Fruit fly (Drosophila melanogaster) whole organism, prepupa: Measurements from ENCODE around the gene Tep4.

Experiments
- Blimp-1 ChIP-seq: fragments of 200-800 bp; sonication (Bioruptor generic); optimal IDR thresholded peaks from 3 replicates; lab custom pipeline; 2017; ENCODE audit warnings: missing biosample characterization, missing genetic modification characterization, mild to moderate bottlenecking, moderate library complexity, missing genetic modification reagents
- CG10669 ChIP-seq: fragments of 200-800 bp; sonication (Bioruptor generic); optimal IDR thresholded peaks from 3 replicates; lab custom pipeline; 2018; ENCODE audit warnings: missing biosample characterization, mild to moderate bottlenecking, missing genetic modification characterization, moderate library complexity
- CG11294 ChIP-seq: fragments of 200-800 bp; sonication (Bioruptor generic); IDR thresholded peaks from 2 replicates; pipeline ENCODE4 v1.3.6; 2022; ENCODE audit warnings: missing biosample characterization, missing genetic modification characterization
- CG11762 ChIP-seq: fragments of 200-800 bp; sonication (Bioruptor generic); optimal IDR thresholded peaks from 3 replicates; lab custom pipeline; 2016; ENCODE audit warnings: missing biosample characterization, missing genetic modification characterization; ENCODE audit not compliant: insufficient read depth
- CG11902 ChIP-seq: fragments of 200-800 bp; sonication (Bioruptor generic); optimal IDR thresholded peaks from 3 replicates; lab custom pipeline; 2016; ENCODE audit warnings: missing biosample characterization, missing genetic modification characterization
- CG1621 ChIP-seq: fragments of 200-800 bp; sonication (Bioruptor generic); optimal IDR thresholded peaks from 3 replicates; lab custom pipeline; 2018; ENCODE audit warnings: missing biosample characterization, mild to moderate bottlenecking, missing genetic modification characterization
- CG16779 ChIP-seq: fragments of 200-800 bp; sonication (Bioruptor generic); optimal IDR thresholded peaks from 3 replicates; lab custom pipeline; 2017; ENCODE audit warnings: missing biosample characterization, mild to moderate bottlenecking, missing genetic modification characterization
- CG3032 ChIP-seq: fragments of 200-800 bp; optimal IDR thresholded peaks from 2 replicates; lab custom pipeline; 2019; ENCODE audit warnings: missing biosample characterization, mild to moderate bottlenecking, missing genetic modification characterization, moderate library complexity
- CG31627 ChIP-seq: fragments of 200-800 bp; sonication (Bioruptor generic); optimal IDR thresholded peaks from 3 replicates; lab custom pipeline; 2016; ENCODE audit warnings: missing biosample characterization, missing genetic modification characterization
- CG32006 ChIP-seq: fragments of 200-800 bp; sonication (Bioruptor generic); optimal IDR thresholded peaks from 3 replicates; lab custom pipeline; 2017; ENCODE audit warnings: missing biosample characterization, mild to moderate bottlenecking, missing genetic modification characterization
- CG34406 ChIP-seq: fragments of 200-800 bp; sonication (Bioruptor generic); optimal IDR thresholded peaks from 3 replicates; lab custom pipeline; 2016; ENCODE audit warnings: missing biosample characterization, missing genetic modification characterization
- CG3919 ChIP-seq: fragments of 200-800 bp; sonication (Bioruptor generic); optimal IDR thresholded peaks from 3 replicates; lab custom pipeline; 2016; ENCODE audit warnings: missing biosample characterization, missing genetic modification characterization
- CG6163 ChIP-seq: fragments of 200-800 bp; sonication (Bioruptor generic); IDR thresholded peaks from 3 replicates; pipeline ENCODE4 v1.3.6; 2022; ENCODE audit warnings: missing biosample characterization, missing genetic modification characterization
- CG6854 ChIP-seq: fragments of 200-800 bp; sonication (Bioruptor generic); optimal IDR thresholded peaks from 2 replicates; lab custom pipeline; 2017; ENCODE audit warnings: missing biosample characterization, mild to moderate bottlenecking, missing genetic modification characterization
- CG7368 ChIP-seq: fragments of 200-800 bp; sonication (Bioruptor generic); optimal IDR thresholded peaks from 3 replicates; lab custom pipeline; 2016; ENCODE audit warnings: missing biosample characterization, missing genetic modification characterization
- CG8119 ChIP-seq: fragments of 200-800 bp; sonication (Bioruptor generic); IDR thresholded peaks from 3 replicates; pipeline ENCODE4 v1.3.6; 2022; ENCODE audit warnings: missing biosample characterization, missing genetic modification characterization
- CG8319 ChIP-seq: fragments of 200-800 bp; sonication (Bioruptor generic); optimal IDR thresholded peaks from 3 replicates; lab custom pipeline; 2016; ENCODE audit warnings: missing biosample characterization, missing genetic modification characterization
- CG9139 ChIP-seq: fragments of 200-800 bp; sonication (Bioruptor generic); optimal IDR thresholded peaks from 3 replicates; lab custom pipeline; 2017; ENCODE audit warnings: missing biosample characterization, mild to moderate bottlenecking, missing genetic modification characterization
- Eip75B ChIP-seq: fragments of 200-800 bp; sonication (Bioruptor generic); optimal IDR thresholded peaks from 3 replicates; lab custom pipeline; 2016; ENCODE audit warnings: missing biosample characterization, missing genetic modification characterization
- Eip78C ChIP-seq: fragments of 200-800 bp; sonication (Bioruptor generic); peaks from one replicate; lab custom pipeline; 2016; ENCODE audit warnings: missing biosample characterization, missing genetic modification characterization
- Ets96B ChIP-seq: fragments of 200-800 bp; optimal IDR thresholded peaks from 2 replicates; lab custom pipeline; 2019; ENCODE audit warnings: missing biosample characterization, mild to moderate bottlenecking, missing genetic modification characterization, moderate library complexity
- Gug ChIP-seq: fragments of 200-800 bp; sonication (Bioruptor generic); IDR thresholded peaks from 2 replicates; pipeline ENCODE4 v1.3.6; 2022; ENCODE audit warnings: missing biosample characterization, missing genetic modification characterization
- Hr39 ChIP-seq: fragments of 200-800 bp; sonication (Bioruptor generic); optimal IDR thresholded peaks from 2 replicates; lab custom pipeline; 2016; ENCODE audit warnings: missing biosample characterization, missing genetic modification characterization
- Hr4 ChIP-seq: fragments of 200-800 bp; sonication (Bioruptor generic); optimal IDR thresholded peaks from 3 replicates; lab custom pipeline; 2016; ENCODE audit warnings: missing biosample characterization, missing genetic modification characterization
- Met ChIP-seq: fragments of 200-800 bp; sonication (Bioruptor generic); optimal IDR thresholded peaks from 3 replicates; lab custom pipeline; 2016; ENCODE audit warnings: missing biosample characterization, missing genetic modification characterization
- Smox ChIP-seq: fragments of 200-800 bp; sonication (Bioruptor generic); optimal IDR thresholded peaks from 3 replicates; lab custom pipeline; 2016; ENCODE audit warnings: missing biosample characterization, missing genetic modification characterization
- Sox102F ChIP-seq: fragments of 200-800 bp; sonication (Bioruptor generic); optimal IDR thresholded peaks from 2 replicates; lab custom pipeline; 2016; ENCODE audit warnings: missing biosample characterization, mild to moderate bottlenecking, missing genetic modification characterization
- achi ChIP-seq: fragments of 200-800 bp; sonication (Bioruptor generic); optimal IDR thresholded peaks from 3 replicates; lab custom pipeline; 2016; ENCODE audit warnings: missing biosample characterization, missing genetic modification characterization
- acj6 ChIP-seq: fragments of 200-800 bp; sonication (Bioruptor generic); optimal IDR thresholded peaks from 3 replicates; lab custom pipeline; 2016; ENCODE audit warnings: missing biosample characterization, missing genetic modification characterization
- cyc ChIP-seq: fragments of 200-800 bp; sonication (Bioruptor generic); optimal IDR thresholded peaks from 3 replicates; lab custom pipeline; 2016; ENCODE audit warnings: missing biosample characterization, missing genetic modification characterization
- dac ChIP-seq: fragments of 200-800 bp; sonication (Bioruptor generic); optimal IDR thresholded peaks from 2 replicates; lab custom pipeline; 2017; ENCODE audit warnings: missing biosample characterization, mild to moderate bottlenecking, missing genetic modification characterization
- dsx ChIP-seq: fragments of 200-800 bp; optimal IDR thresholded peaks from 3 replicates; lab custom pipeline; 2019; ENCODE audit warnings: missing biosample characterization, mild to moderate bottlenecking, missing genetic modification characterization, moderate library complexity; ENCODE audit not compliant: poor library complexity, severe bottlenecking
- eg ChIP-seq: fragments of 200-800 bp; sonication (Bioruptor generic); IDR thresholded peaks from 3 replicates; pipeline ENCODE4 v1.3.6; 2022; ENCODE audit warnings: missing biosample characterization, missing genetic modification characterization
- esn ChIP-seq: fragments of 200-800 bp; sonication (Bioruptor generic); optimal IDR thresholded peaks from 2 replicates; lab custom pipeline; 2016; ENCODE audit warnings: missing biosample characterization, mild to moderate bottlenecking, missing genetic modification characterization, moderate library complexity
- fd59A ChIP-seq: fragments of 200-800 bp; sonication (Bioruptor generic); optimal IDR thresholded peaks from 2 replicates; lab custom pipeline; 2017; ENCODE audit warnings: missing biosample characterization, mild to moderate bottlenecking, missing genetic modification characterization, missing genetic modification reagents
- fd85E ChIP-seq: fragments of 200-800 bp; sonication (Bioruptor generic); optimal IDR thresholded peaks from 3 replicates; lab custom pipeline; 2016; ENCODE audit warnings: missing biosample characterization, missing genetic modification characterization
- fkh ChIP-seq: fragments of 200-800 bp; sonication (Bioruptor generic); optimal IDR thresholded peaks from 3 replicates; lab custom pipeline; 2017; ENCODE audit warnings: missing biosample characterization, mild to moderate bottlenecking, missing genetic modification characterization, moderate library complexity
- net ChIP-seq: fragments of 200-800 bp; sonication (Bioruptor generic); optimal IDR thresholded peaks from 3 replicates; lab custom pipeline; 2016; ENCODE audit warnings: missing biosample characterization, missing genetic modification characterization
- pdm3 ChIP-seq: fragments of 200-800 bp; sonication (Bioruptor generic); optimal IDR thresholded peaks from 3 replicates; lab custom pipeline; 2016; ENCODE audit warnings: missing biosample characterization, missing genetic modification characterization
- spab ChIP-seq: fragments of 200-800 bp; sonication (Bioruptor generic); optimal IDR thresholded peaks from 2 replicates; lab custom pipeline; 2017; ENCODE audit warnings: missing biosample characterization, mild to moderate bottlenecking, missing genetic modification characterization, missing genetic modification reagents
- ss ChIP-seq, 2 experiments: fragments of 200-800 bp; sonication (Bioruptor generic); optimal IDR thresholded peaks; 2 replicates in 1 of 2; 3 replicates in 1 of 2; lab custom pipeline; 2017 to 2018; ENCODE audit warnings: mild to moderate bottlenecking in 2 of 2, missing biosample characterization in 2 of 2, missing genetic modification characterization in 2 of 2, moderate library complexity in 1 of 2
- svp ChIP-seq: fragments of 200-800 bp; sonication (Bioruptor generic); peaks from one replicate; lab custom pipeline; 2016; ENCODE audit warnings: missing biosample characterization, missing genetic modification characterization
- topi ChIP-seq: fragments of 200-800 bp; sonication (Bioruptor generic); optimal IDR thresholded peaks from 3 replicates; lab custom pipeline; 2016; ENCODE audit warnings: missing biosample characterization, missing genetic modification characterization

Gene Tep4

dm6 chr2L:19575626-19576298, 27.5 kb downstream of the Tep4 start (continued):
- TF ChIP-seq dac (GFP tag; lab: Kevin White, UChicago), result peak; percentile 97
- peak; percentile 94 for TF ChIP-seq eg
- TF ChIP-seq CG16779, result peak; percentile 94
- peak; percentile 97 for TF ChIP-seq CG3919 (GFP tag; lab: Kevin White, UChicago)
- peak; percentile 98 for TF ChIP-seq acj6 (GFP tag; lab: Kevin White, UChicago)
- peak; percentile 95 for TF ChIP-seq CG8319 (GFP tag; lab: Kevin White, UChicago)
- peak; percentile 87 to 93 for TF ChIP-seq ss (GFP tag; optimal IDR thresholded peaks at IDR 0.05; lab: Kevin White, UChicago)
- TF ChIP-seq cyc, result peak; percentile 97
- peak; percentile 96 for TF ChIP-seq achi (GFP tag; lab: Kevin White, UChicago)
- TF ChIP-seq CG32006 (GFP tag; lab: Kevin White, UChicago), result peak; percentile 99
- TF ChIP-seq CG11294 (GFP tag; lab: Robert Waterston, UW), result peak; percentile 91
- peak; percentile 97 for TF ChIP-seq esn (GFP tag; lab: Kevin White, UChicago)
- peak; percentile 98 for TF ChIP-seq CG1621 (tag; lab: Kevin White, UChicago)
- peak; percentile 70 for TF ChIP-seq CG9139 (GFP tag; lab: Kevin White, UChicago)
- TF ChIP-seq CG11762 (GFP tag; lab: Kevin White, UChicago), result peak; percentile 95
- TF ChIP-seq svp (GFP tag; lab: Kevin White, UChicago), result peak; percentile 98
- peak; percentile 93 for TF ChIP-seq CG11902 (GFP tag; lab: Kevin White, UChicago)
- peak; percentile 97 for TF ChIP-seq CG8119 (GFP tag; lab: Robert Waterston, UW)
- TF ChIP-seq spab, result peak; percentile 95
- TF ChIP-seq fd59A (GFP tag; lab: Kevin White, UChicago), result peak; percentile 96
- TF ChIP-seq CG7368 (GFP tag; lab: Kevin White, UChicago), result peak; percentile 93
- peak; percentile 97 for TF ChIP-seq Hr39 (GFP tag; lab: Kevin White, UChicago)
- peak; percentile 98 for TF ChIP-seq topi
- TF ChIP-seq CG34406, result peak; percentile 95
- peak; percentile 97 for TF ChIP-seq Met (GFP tag; lab: Kevin White, UChicago)
- peak; percentile 89 for TF ChIP-seq dsx (GFP tag; lab: Kevin White, UChicago)
- peak; percentile 97 for TF ChIP-seq Ets96B
- TF ChIP-seq CG31627, result peak; percentile 98
- peak; percentile 98 for TF ChIP-seq Hr4 (GFP tag; lab: Kevin White, UChicago)
- TF ChIP-seq, all 60 proteins: peak for 58

- TF ChIP-seq Eip75B (GFP tag; lab: Kevin White, UChicago) (peak; percentile 22), cyc (no peak), Smox (GFP tag; lab: Kevin White, UChicago) (no peak), CG1621 (tag; lab: Kevin White, UChicago) (no peak), Blimp-1 (GFP tag; lab: Kevin White, UChicago) (peak; percentile 12), fd85E (GFP tag; lab: Kevin White, UChicago) (peak; percentile 32), Eip78C (GFP tag; lab: Kevin White, UChicago) (peak; percentile 87), CG3032 (tag; lab: Kevin White, UChicago) (no peak), Sox102F (peak; percentile 1), Gug (GFP tag; lab: Robert Waterston, UW) (no peak), fkh (peak; percentile 73), ss (GFP tag; optimal IDR thresholded peaks at IDR 0.05; lab: Kevin White, UChicago) (peak in 1 of 2 experiments; percentile 22), fd59A (GFP tag; lab: Kevin White, UChicago) (peak; percentile 31), achi (GFP tag; lab: Kevin White, UChicago) (no peak), net (GFP tag; lab: Kevin White, UChicago) (no peak), eg (0 out of 3 replicates have a peak, but pooled peaks have one; percentile 33), pdm3 (no peak), CG9139 (GFP tag; lab: Kevin White, UChicago) (no peak), CG32006 (GFP tag; lab: Kevin White, UChicago) (peak; percentile 20), CG10669 (no peak), CG6854 (GFP tag; lab: Kevin White, UChicago) (peak; percentile 3), CG3919 (GFP tag; lab: Kevin White, UChicago) (no peak), CG16779 (peak; percentile 3), CG6163 (GFP tag; lab: Robert Waterston, UW) (peak; percentile 63; the same call in 2 of the 3 replicates)
These were observed 28.1 kb downstream of the Tep4 start for dm6 chr2L:19576299-19576971.
